Worm (Caenorhabditis elegans) whole organism, young adult: Measurements from ENCODE around the gene math-44.

Experiments used
- ZK185.1 ChIP-seq: sonication (generic microtip); optimal IDR thresholded peaks from 2 replicates; lab custom pipeline; 2016; ENCODE audit warnings: mild to moderate bottlenecking, missing genetic modification characterization, missing compliant biosample characterization; ENCODE audit not compliant: poor library complexity, severe bottlenecking
- ets-4 ChIP-seq: fragments of 200-800 bp; sonication (Bioruptor generic); optimal IDR thresholded peaks from 2 replicates; lab custom pipeline; 2018; ENCODE audit warnings: mild to moderate bottlenecking, missing genetic modification characterization, missing compliant biosample characterization
- lin-26 ChIP-seq: fragments of 200-800 bp; sonication (Bioruptor generic); IDR thresholded peaks from 2 replicates; pipeline ENCODE4 v1.3.6; 2022; ENCODE audit warnings: missing genetic modification reagents, missing genetic modification characterization, missing compliant biosample characterization
- tbx-9 ChIP-seq: sonication (generic microtip); optimal IDR thresholded peaks from 2 replicates; lab custom pipeline; 2016; ENCODE audit warnings: borderline replicate concordance, missing genetic modification characterization, inconsistent platforms, missing compliant biosample characterization

DNA sequence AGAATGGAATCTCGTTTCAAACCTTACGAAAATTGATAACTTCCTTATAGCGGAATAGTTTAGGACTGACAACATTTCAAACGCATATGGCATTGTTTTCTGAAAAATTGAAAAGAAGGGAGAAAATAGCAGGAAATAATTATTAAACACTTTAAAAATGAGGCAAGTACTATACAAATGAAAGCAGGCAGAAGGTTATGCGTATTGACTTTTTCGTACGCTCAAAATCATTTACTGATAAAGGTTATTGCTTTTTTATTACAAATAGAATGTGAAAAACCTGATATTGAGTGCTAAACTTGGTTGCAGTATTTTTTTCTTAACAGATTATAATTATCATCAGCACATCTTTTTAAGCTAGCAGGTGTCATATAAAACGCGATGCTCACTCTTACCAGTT is 49.5 kb upstream of the math-44 start, which contains the start of gene ZK250.13:
- TF ChIP-seq lin-26 = no peak
- no peak for TF ChIP-seq ets-4 (GFP tag; lab: Kevin White, UChicago)
- TF ChIP-seq ZK185.1 (tag; lab: Kevin White, UChicago) = no peak
- no peak for TF ChIP-seq tbx-9 (tag; lab: Kevin White, UChicago)
